Worm (Caenorhabditis elegans) whole organism, midembryonic: ENCODE results near the gene ZK688.5.

ENCODE experiments used
- flt-1 ChIP-seq: fragments of 200-800 bp; sonication (Bioruptor generic); IDR thresholded peaks from 2 replicates; pipeline ENCODE4 v1.3.6; 2022; ENCODE audit warnings: missing genetic modification characterization, missing compliant biosample characterization
- klf-2 ChIP-seq: fragments of 200-800 bp; sonication (Bioruptor generic); conservative IDR thresholded peaks from 2 replicates; pipeline ENCODE4 v1.3.6; 2022; ENCODE audit warnings: missing genetic modification reagents, missing genetic modification characterization, missing compliant biosample characterization
- ref-1 ChIP-seq: fragments of 200-800 bp; sonication (Bioruptor generic); conservative IDR thresholded peaks from 2 replicates; pipeline ENCODE4 v1.3.6; 2022; ENCODE audit warnings: missing genetic modification reagents, missing genetic modification characterization, missing compliant biosample characterization
- tab-1 ChIP-seq: fragments of 200-800 bp; sonication (Bioruptor generic); IDR thresholded peaks from 2 replicates; pipeline ENCODE4 v1.3.6; 2022; ENCODE audit warnings: missing genetic modification characterization, missing compliant biosample characterization
- ztf-23 ChIP-seq: fragments of 200-800 bp; sonication (Bioruptor generic); IDR thresholded peaks from 2 replicates; pipeline ENCODE4 v1.3.6; 2022; ENCODE audit warnings: missing genetic modification reagents, missing genetic modification characterization, missing compliant biosample characterization
- ztf-29 ChIP-seq: fragments of 200-800 bp; sonication (Bioruptor generic); IDR thresholded peaks from 2 replicates; pipeline ENCODE4 v1.3.6; 2022; ENCODE audit warnings: missing genetic modification reagents, missing genetic modification characterization, missing compliant biosample characterization

DNA sequence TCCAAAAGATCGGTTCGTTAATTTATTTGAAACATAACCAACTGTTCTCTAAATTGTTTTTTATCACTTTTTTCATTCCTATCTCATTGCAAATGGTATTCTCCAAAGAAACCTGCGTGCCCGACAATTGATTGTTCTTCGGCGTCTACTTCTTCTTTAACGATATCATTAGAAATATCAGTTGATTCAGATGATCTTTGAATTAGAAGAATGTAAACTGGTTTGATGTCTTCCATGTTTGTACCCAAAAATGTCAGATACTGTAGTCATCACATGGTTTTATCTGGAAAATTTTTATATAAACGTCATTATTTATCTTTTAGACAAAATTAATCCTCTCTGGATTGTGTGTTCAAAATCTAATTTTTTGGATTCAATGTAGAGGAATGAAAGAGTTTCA lies 6.3 kb upstream of the ZK688.5 start:
- TF ChIP-seq flt-1 (GFP tag; lab: Robert Waterston, UW) = no peak
- TF ChIP-seq klf-2 = no peak
- no peak for TF ChIP-seq ztf-23 (GFP tag; lab: Robert Waterston, UW)
- no peak for TF ChIP-seq ztf-29 (GFP tag; lab: Robert Waterston, UW)
- no peak for TF ChIP-seq ref-1 (GFP tag; lab: Robert Waterston, UW)
- no peak for TF ChIP-seq tab-1
